Fruit fly (Drosophila melanogaster): ENCODE results near the gene ImpL2.

Gene ImpL2

DNA sequence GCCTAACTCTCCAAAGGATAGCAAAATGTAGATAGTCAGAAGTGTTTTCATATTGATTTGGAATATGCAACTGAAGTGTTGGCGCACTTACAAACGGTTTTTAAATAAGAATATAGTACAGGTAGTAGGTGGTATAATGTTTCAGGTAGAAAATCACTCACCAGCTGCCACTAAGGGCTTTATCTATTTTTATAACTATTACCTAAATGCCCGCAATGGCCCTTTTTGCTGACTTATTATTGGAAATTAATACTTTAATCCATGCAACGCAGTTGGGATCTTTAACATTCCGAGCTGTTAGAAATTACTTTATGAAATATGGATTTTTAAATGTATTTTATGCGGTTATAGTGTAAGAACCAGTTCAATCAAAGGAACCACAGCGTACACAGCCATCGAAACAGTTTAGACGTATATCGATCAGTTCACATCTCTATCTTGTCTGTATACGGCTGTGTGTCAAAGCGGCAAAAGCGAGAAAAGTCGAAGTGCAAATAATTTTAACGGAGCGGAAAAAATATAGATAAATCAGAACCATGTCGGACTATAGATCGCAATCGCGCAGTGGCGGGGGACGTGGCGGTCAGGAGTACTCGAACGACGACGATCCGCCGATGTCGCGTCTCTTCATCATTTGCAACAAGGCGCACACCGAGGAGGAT lies 47.6 kb upstream of the ImpL2 start, which contains the start of the genes srw and CG1316 (continued):
- TF ChIP-seq CG8478 (optimal IDR thresholded peaks at IDR 0.05), result no peak
- TF ChIP-seq CG30020 (tag; optimal IDR thresholded peaks at IDR 0.05), result peak; percentile 32
- no peak for TF ChIP-seq Dfd (GFP tag; optimal IDR thresholded peaks at IDR 0.05)
- TF ChIP-seq C15 (GFP tag; IDR thresholded peaks at IDR 0.05), result no peak
- TF ChIP-seq CG33557 (GFP tag; optimal IDR thresholded peaks at IDR 0.05), result no peak
- no peak for TF ChIP-seq corto (GFP tag; optimal IDR thresholded peaks at IDR 0.05)
- TF ChIP-seq chif (GFP tag; optimal IDR thresholded peaks at IDR 0.05), result no peak
- TF ChIP-seq schlank (tag; optimal IDR thresholded peaks at IDR 0.05), result no peak
- no peak for TF ChIP-seq Chrac-16 (GFP tag; optimal IDR thresholded peaks at IDR 0.05)
- TF ChIP-seq E2f2 (GFP tag; IDR thresholded peaks at IDR 0.05), result peak; percentile 71
- no peak for TF ChIP-seq exex (tag; optimal IDR thresholded peaks at IDR 0.05)
- TF ChIP-seq CG16779 (GFP tag; IDR thresholded peaks at IDR 0.05), result no peak
- TF ChIP-seq CG3407 (GFP tag; optimal IDR thresholded peaks at IDR 0.05), result no peak
- TF ChIP-seq sr (GFP tag; IDR thresholded peaks at IDR 0.05), result no peak
- no peak for TF ChIP-seq jing (GFP tag; optimal IDR thresholded peaks at IDR 0.05)
- TF ChIP-seq p53 (GFP tag; optimal IDR thresholded peaks at IDR 0.05), result no peak
- TF ChIP-seq CG11456 (GFP tag; IDR thresholded peaks at IDR 0.05), result no peak
- no peak for TF ChIP-seq CG18262 (tag; optimal IDR thresholded peaks at IDR 0.05)
- peak; percentile 15 for TF ChIP-seq phol (tag; optimal IDR thresholded peaks at IDR 0.05)
- no peak for TF ChIP-seq grau (tag; optimal IDR thresholded peaks at IDR 0.05)
- TF ChIP-seq Bgb (GFP tag; IDR thresholded peaks at IDR 0.05; ENCODE audit: partially characterized antibody), result peak; percentile 52
- no peak for TF ChIP-seq Lim3 (GFP tag; IDR thresholded peaks at IDR 0.05)
- TF ChIP-seq dm (GFP tag; optimal IDR thresholded peaks at IDR 0.05), result no peak
- no peak for TF ChIP-seq prd (optimal IDR thresholded peaks at IDR 0.05)
- TF ChIP-seq prd (GFP tag; IDR thresholded peaks at IDR 0.05), result no peak
- TF ChIP-seq ara (GFP tag; IDR thresholded peaks at IDR 0.05), result no peak
- TF ChIP-seq CG2889 (GFP tag; IDR thresholded peaks at IDR 0.05), result no peak
- TF ChIP-seq CG34376 (GFP tag; optimal IDR thresholded peaks at IDR 0.05), result peak; percentile 4
- TF ChIP-seq CG12155 (GFP tag; optimal IDR thresholded peaks at IDR 0.05), result no peak
- no peak for TF ChIP-seq CG17568 (GFP tag; optimal IDR thresholded peaks at IDR 0.05)
- peak; percentile 4 for TF ChIP-seq nom (GFP tag; optimal IDR thresholded peaks at IDR 0.05)
- no peak for TF ChIP-seq otp (GFP tag; IDR thresholded peaks at IDR 0.05)
- no peak for TF ChIP-seq nau (GFP tag; optimal IDR thresholded peaks at IDR 0.05)
- TF ChIP-seq CG13287 (GFP tag; IDR thresholded peaks at IDR 0.05; ENCODE audit: partially characterized antibody), result peak; percentile 49
- no peak for TF ChIP-seq sqz (GFP tag; optimal IDR thresholded peaks at IDR 0.05)
- TF ChIP-seq CG2120 (GFP tag; optimal IDR thresholded peaks at IDR 0.05), result peak; percentile 34
- TF ChIP-seq run (tag; optimal IDR thresholded peaks at IDR 0.05), result no peak
- no peak for TF ChIP-seq CG4360 (GFP tag; IDR thresholded peaks at IDR 0.05)
- TF ChIP-seq CG8281 (tag; optimal IDR thresholded peaks at IDR 0.05), result no peak
- no peak for TF ChIP-seq Nf-YA (GFP tag; IDR thresholded peaks at IDR 0.05)
- no peak for TF ChIP-seq klu (GFP tag; IDR thresholded peaks at IDR 0.05)
- peak; percentile 81 for TF ChIP-seq Sry-δ (GFP tag; optimal IDR thresholded peaks at IDR 0.05)
- TF ChIP-seq CG10959 (GFP tag; IDR thresholded peaks at IDR 0.05), result no peak
- TF ChIP-seq Sry-β (GFP tag; optimal IDR thresholded peaks at IDR 0.05), result no peak
- TF ChIP-seq lola (GFP tag; optimal IDR thresholded peaks at IDR 0.05), result no peak
- TF ChIP-seq Opbp (GFP tag; IDR thresholded peaks at IDR 0.05; ENCODE audit: partially characterized antibody), result peak; percentile 35; the same call in 1 of the 3 replicates
- peak; percentile 62 for TF ChIP-seq Dp (GFP tag; optimal IDR thresholded peaks at IDR 0.05)
- no peak for TF ChIP-seq CG17912 (GFP tag; optimal IDR thresholded peaks at IDR 0.05)
- TF ChIP-seq gfzf (GFP tag; optimal IDR thresholded peaks at IDR 0.05), result peak; percentile 12
- TF ChIP-seq CG3995 (GFP tag; optimal IDR thresholded peaks at IDR 0.05), result no peak
- TF ChIP-seq CG7928 (GFP tag; optimal IDR thresholded peaks at IDR 0.05), result peak; percentile 29

Data from whole organism, embryonic.